Fruit fly (Drosophila melanogaster) whole organism, adult: ENCODE results near the gene MAPk-Ak2.

Experiments used
- CG11617 ChIP-seq: fragments of 200-800 bp; sonication (Bioruptor generic); optimal IDR thresholded peaks from 2 replicates; lab custom pipeline; 2017; ENCODE audit warnings: mild to moderate bottlenecking, missing biosample characterization, missing genetic modification reagents, missing genetic modification characterization
- CG12768 ChIP-seq: fragments of 200-800 bp; sonication (Bioruptor generic); optimal IDR thresholded peaks from 2 replicates; lab custom pipeline; 2017; ENCODE audit warnings: missing biosample characterization, missing genetic modification characterization, mild to moderate bottlenecking, moderate library complexity, missing genetic modification reagents
- CG14711 ChIP-seq: fragments of 200-800 bp; sonication (Bioruptor generic); optimal IDR thresholded peaks from 2 replicates; lab custom pipeline; 2018; ENCODE audit warnings: missing biosample characterization, mild to moderate bottlenecking, missing genetic modification characterization, moderate library complexity
- CG1620 ChIP-seq: fragments of 200-800 bp; sonication (Bioruptor generic); optimal IDR thresholded peaks from 2 replicates; lab custom pipeline; 2016; ENCODE audit warnings: missing biosample characterization, missing genetic modification characterization
- CG33017 ChIP-seq: fragments of 200-800 bp; sonication (Bioruptor generic); optimal IDR thresholded peaks from 2 replicates; lab custom pipeline; 2018; ENCODE audit warnings: missing biosample characterization, mild to moderate bottlenecking, missing genetic modification characterization, moderate library complexity
- CG5204 ChIP-seq: fragments of 200-800 bp; sonication (Bioruptor generic); optimal IDR thresholded peaks from 2 replicates; lab custom pipeline; 2016; ENCODE audit warnings: missing biosample characterization, missing genetic modification characterization
- CG7045 ChIP-seq: fragments of 200-800 bp; sonication (Bioruptor generic); optimal IDR thresholded peaks from 2 replicates; lab custom pipeline; 2017; ENCODE audit warnings: missing biosample characterization, mild to moderate bottlenecking, missing genetic modification characterization
- CG7101 ChIP-seq: fragments of 200-800 bp; sonication (Bioruptor generic); optimal IDR thresholded peaks from 2 replicates; lab custom pipeline; 2018; ENCODE audit warnings: missing biosample characterization, mild to moderate bottlenecking, missing genetic modification characterization, moderate library complexity
- Clk ChIP-seq: fragments of 200-800 bp; sonication (Bioruptor generic); optimal IDR thresholded peaks from 2 replicates; lab custom pipeline; 2017; ENCODE audit warnings: missing biosample characterization, missing genetic modification characterization
- Crg-1 ChIP-seq: fragments of 200-800 bp; sonication (Bioruptor generic); optimal IDR thresholded peaks from 2 replicates; lab custom pipeline; 2016; ENCODE audit warnings: missing biosample characterization, missing genetic modification characterization
- Hr96 ChIP-seq: fragments of 200-800 bp; sonication (Bioruptor generic); optimal IDR thresholded peaks from 2 replicates; lab custom pipeline; 2016; ENCODE audit warnings: missing biosample characterization, missing genetic modification characterization
- Mnt ChIP-seq: fragments of 200-800 bp; sonication (Bioruptor generic); optimal IDR thresholded peaks from 2 replicates; lab custom pipeline; 2016; ENCODE audit warnings: missing biosample characterization, mild to moderate bottlenecking, missing genetic modification characterization
- bab1 ChIP-seq: fragments of 200-800 bp; sonication (Bioruptor generic); optimal IDR thresholded peaks from 3 replicates; lab custom pipeline; 2019; ENCODE audit warnings: missing biosample characterization, mild to moderate bottlenecking, missing genetic modification characterization, moderate library complexity
- cic ChIP-seq: fragments of 200-800 bp; sonication (Bioruptor generic); optimal IDR thresholded peaks from 2 replicates; lab custom pipeline; 2017; ENCODE audit warnings: missing biosample characterization, mild to moderate bottlenecking, missing genetic modification characterization, moderate library complexity
- cnc ChIP-seq, 2 experiments: fragments of >200 bp; optimal IDR thresholded peaks; 2 replicates each; lab custom pipeline; 2017
- kay ChIP-seq: fragments of 200-800 bp; sonication (Bioruptor generic); peaks from one replicate; lab custom pipeline; 2016; ENCODE audit warnings: missing biosample characterization, missing genetic modification characterization, borderline replicate concordance
- ovo ChIP-seq: fragments of 200-800 bp; sonication (Bioruptor generic); optimal IDR thresholded peaks from 2 replicates; lab custom pipeline; 2016; ENCODE audit warnings: missing biosample characterization, missing genetic modification characterization
- pad ChIP-seq: fragments of 200-800 bp; sonication (Bioruptor generic); optimal IDR thresholded peaks from 3 replicates; lab custom pipeline; 2017; ENCODE audit warnings: missing biosample characterization, missing genetic modification characterization, mild to moderate bottlenecking, moderate library complexity, missing genetic modification reagents
- tj ChIP-seq: fragments of 200-800 bp; sonication (Bioruptor generic); optimal IDR thresholded peaks from 3 replicates; lab custom pipeline; 2017; ENCODE audit warnings: missing biosample characterization, mild to moderate bottlenecking, missing genetic modification characterization, moderate library complexity
- toe ChIP-seq: fragments of 200-800 bp; sonication (Bioruptor generic); optimal IDR thresholded peaks from 2 replicates; lab custom pipeline; 2016; ENCODE audit warnings: missing biosample characterization, missing genetic modification characterization

MAPk-Ak2 gene

dm6 chrX:5737157-5737556 lies 26.8 kb downstream of the MAPk-Ak2 start:
- no peak for TF ChIP-seq bab1 (GFP tag; lab: Kevin White, UChicago)
- no peak for TF ChIP-seq Clk (GFP tag; lab: Kevin White, UChicago)
- peak; percentile 11 for TF ChIP-seq cic (GFP tag; lab: Kevin White, UChicago)
- TF ChIP-seq pad = peak; percentile 19
- peak; percentile 4 for TF ChIP-seq CG14711 (tag; lab: Kevin White, UChicago)
- TF ChIP-seq tj (GFP tag; lab: Kevin White, UChicago) = peak; percentile 87
- peak; percentile 17 for TF ChIP-seq CG7045 (GFP tag; lab: Kevin White, UChicago)

DNA sequence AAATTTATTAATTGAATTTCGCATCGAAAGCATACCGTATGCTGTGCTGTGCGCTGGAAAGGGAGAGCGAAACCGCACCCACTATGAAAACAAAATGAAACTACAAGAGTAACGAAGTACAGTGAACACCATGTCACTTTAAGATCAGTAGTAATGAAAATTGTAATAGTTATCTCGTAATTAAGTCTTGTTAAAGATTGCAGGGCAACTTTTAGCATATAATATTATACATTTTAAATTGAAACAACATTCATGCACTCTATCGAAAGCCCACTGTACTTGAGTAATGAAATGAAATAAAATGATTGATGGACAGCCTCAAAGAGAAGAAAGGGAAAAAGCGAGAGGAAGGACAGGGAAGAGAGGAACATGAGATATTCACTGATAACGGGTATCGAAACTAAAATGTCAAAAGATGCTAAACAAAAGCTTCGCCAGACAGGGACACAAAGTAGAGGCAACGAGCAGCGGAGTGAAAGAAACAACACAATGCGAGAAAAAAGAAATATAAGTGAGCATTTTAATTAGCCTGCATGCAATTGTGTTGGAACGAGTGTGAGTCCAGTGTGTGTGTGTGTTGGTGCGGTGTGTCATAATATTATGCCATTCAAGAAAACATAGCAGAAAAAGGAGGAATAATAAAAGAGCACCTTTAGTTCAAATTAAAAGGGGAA lies 28.6 kb downstream of the MAPk-Ak2 start:
- peak; percentile 77 for TF ChIP-seq CG7045 (GFP tag; lab: Kevin White, UChicago)
- peak; percentile 86 for TF ChIP-seq Hr96 (GFP tag; lab: Kevin White, UChicago)
- peak; percentile 83 for TF ChIP-seq Crg-1 (GFP tag; lab: Kevin White, UChicago)
- TF ChIP-seq cic (GFP tag; lab: Kevin White, UChicago) = peak; percentile 7
- peak; percentile 95 for TF ChIP-seq CG14711 (tag; lab: Kevin White, UChicago)
- TF ChIP-seq CG7101 (tag; lab: Kevin White, UChicago) = peak; percentile 97
- no peak for TF ChIP-seq ovo (GFP tag; lab: Kevin White, UChicago)
- peak; percentile 77 for TF ChIP-seq CG5204 (GFP tag; lab: Kevin White, UChicago)
- peak; percentile 88 for TF ChIP-seq Mnt
- TF ChIP-seq toe (GFP tag; lab: Kevin White, UChicago) = peak; percentile 73
- TF ChIP-seq kay (GFP tag; lab: Kevin White, UChicago) = no peak
- TF ChIP-seq CG33017 (tag; lab: Kevin White, UChicago) = peak; percentile 95
- TF ChIP-seq cnc (optimal IDR thresholded peaks at IDR 0.05; lab: Kevin White, UChicago) = no peak
- peak; percentile 99 for TF ChIP-seq bab1 (GFP tag; lab: Kevin White, UChicago)
- TF ChIP-seq pad = peak; percentile 81
- peak; percentile 82 for TF ChIP-seq tj (GFP tag; lab: Kevin White, UChicago)
- peak; percentile 88 for TF ChIP-seq CG11617
- peak; percentile 65 for TF ChIP-seq CG12768 (GFP tag; lab: Kevin White, UChicago)
- TF ChIP-seq CG1620 (GFP tag; lab: Kevin White, UChicago) = peak; percentile 85
- TF ChIP-seq Clk (GFP tag; lab: Kevin White, UChicago) = peak; percentile 20

- TF ChIP-seq ovo (GFP tag; lab: Kevin White, UChicago) = no peak
- TF ChIP-seq CG7045 (GFP tag; lab: Kevin White, UChicago) = no peak
- TF ChIP-seq Clk (GFP tag; lab: Kevin White, UChicago) = no peak
- no peak for TF ChIP-seq Mnt
- TF ChIP-seq Crg-1 (GFP tag; lab: Kevin White, UChicago) = no peak
- TF ChIP-seq cnc (optimal IDR thresholded peaks at IDR 0.05; lab: Kevin White, UChicago) = no peak
- TF ChIP-seq tj (GFP tag; lab: Kevin White, UChicago) = no peak
- TF ChIP-seq CG1620 (GFP tag; lab: Kevin White, UChicago) = no peak
- TF ChIP-seq CG12768 (GFP tag; lab: Kevin White, UChicago) = no peak
- TF ChIP-seq pad = no peak
- TF ChIP-seq toe (GFP tag; lab: Kevin White, UChicago) = no peak
Measured at dm6 chrX:5732440-5732839, 31.6 kb downstream of the MAPk-Ak2 start, which contains the start of gene CG15773. Gene CG15773, plus strand, starts transcription at chrX:5732740.

dm6 chrX:5724744-5725185 lies 39.2 kb downstream of the MAPk-Ak2 start:
- TF ChIP-seq CG7045 (GFP tag; lab: Kevin White, UChicago) (peak; percentile 32), CG7101 (tag; lab: Kevin White, UChicago) (peak; percentile 31), CG12768 (GFP tag; lab: Kevin White, UChicago) (no peak), pad (peak; percentile 59), CG14711 (tag; lab: Kevin White, UChicago) (peak; percentile 18), bab1 (GFP tag; lab: Kevin White, UChicago) (peak; percentile 6), Clk (GFP tag; lab: Kevin White, UChicago) (no peak)

- TF ChIP-seq CG14711 (tag; lab: Kevin White, UChicago) (no peak), CG7045 (GFP tag; lab: Kevin White, UChicago) (no peak), Crg-1 (GFP tag; lab: Kevin White, UChicago) (no peak), CG7101 (tag; lab: Kevin White, UChicago) (no peak)
Measured at dm6 chrX:5724151-5724699, 39.8 kb downstream of the MAPk-Ak2 start.

DNA sequence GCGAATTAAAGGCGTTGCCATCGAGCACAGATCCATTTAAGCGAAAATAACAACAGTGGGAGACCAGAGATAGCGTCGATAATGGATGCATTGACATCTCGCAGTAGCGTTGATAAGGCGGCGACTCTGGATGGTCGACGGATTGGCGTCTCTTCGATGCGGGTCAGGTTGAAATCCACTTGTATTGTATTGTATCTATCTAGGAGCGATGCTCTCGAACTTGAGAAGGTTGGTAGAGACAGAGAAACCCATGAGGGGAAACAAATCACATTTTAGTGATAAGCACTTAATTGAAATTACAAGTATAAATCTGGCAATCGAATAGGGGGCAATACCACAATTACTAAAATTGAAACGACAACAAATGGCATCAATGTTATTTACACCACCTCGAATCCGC lies 40.4 kb downstream of the MAPk-Ak2 start:
- TF ChIP-seq CG7101 (tag; lab: Kevin White, UChicago) (no peak), CG1620 (GFP tag; lab: Kevin White, UChicago) (no peak), CG5204 (GFP tag; lab: Kevin White, UChicago) (no peak), tj (GFP tag; lab: Kevin White, UChicago) (no peak), CG11617 (no peak), cic (GFP tag; lab: Kevin White, UChicago) (no peak), bab1 (GFP tag; lab: Kevin White, UChicago) (no peak), Crg-1 (GFP tag; lab: Kevin White, UChicago) (no peak), cnc (optimal IDR thresholded peaks at IDR 0.05; lab: Kevin White, UChicago) (no peak), Clk (GFP tag; lab: Kevin White, UChicago) (no peak), CG12768 (GFP tag; lab: Kevin White, UChicago) (no peak), Mnt (no peak), CG33017 (tag; lab: Kevin White, UChicago) (no peak)
